Worm (Caenorhabditis elegans) whole organism, early embryonic: ENCODE data around the gene Y116F11B.8.

Experiments
- F13C5.2 ChIP-seq: sonication (generic microtip); optimal IDR thresholded peaks from 2 replicates; lab custom pipeline; 2017; ENCODE audit warnings: mild to moderate bottlenecking, missing genetic modification characterization, inconsistent platforms, missing compliant biosample characterization
- aly-1 ChIP-seq: sonication (generic microtip); optimal IDR thresholded peaks from 2 replicates; lab custom pipeline; 2016; ENCODE audit warnings: missing genetic modification characterization, missing compliant biosample characterization
- ama-1 ChIP-seq: fragments of 150-350 bp; optimal IDR thresholded peaks from 2 replicates; lab custom pipeline; 2014
- ceh-36 ChIP-seq: sonication (generic microtip); optimal IDR thresholded peaks from 2 replicates; lab custom pipeline; 2016; ENCODE audit warnings: missing genetic modification characterization, inconsistent platforms, missing compliant biosample characterization
- ets-7 ChIP-seq: sonication (generic microtip); optimal IDR thresholded peaks from 2 replicates; lab custom pipeline; 2016; ENCODE audit warnings: missing genotype, missing genetic modification characterization, missing compliant biosample characterization
- flt-1 ChIP-seq: fragments of 200-800 bp; sonication (Bioruptor generic); IDR thresholded peaks from 2 replicates; pipeline ENCODE4 v1.3.6; 2022; ENCODE audit warnings: missing genetic modification characterization, missing compliant biosample characterization
- hmbx-1 ChIP-seq: sonication (generic microtip); optimal IDR thresholded peaks from 2 replicates; lab custom pipeline; 2016; ENCODE audit warnings: mild to moderate bottlenecking, missing genetic modification characterization, missing compliant biosample characterization
- hmg-4 ChIP-seq: fragments of 200-800 bp; sonication (Bioruptor generic); optimal IDR thresholded peaks from 2 replicates; lab custom pipeline; 2018; ENCODE audit warnings: mild to moderate bottlenecking, missing genetic modification characterization, missing compliant biosample characterization
- pes-1 ChIP-seq: fragments of 200-800 bp; sonication (Bioruptor generic); IDR thresholded peaks from 2 replicates; pipeline ENCODE4 v1.3.6; 2022; ENCODE audit warnings: missing genetic modification reagents, missing genetic modification characterization, missing compliant biosample characterization
- scrt-1 ChIP-seq: fragments of 200-800 bp; sonication (Bioruptor generic); IDR thresholded peaks from 2 replicates; pipeline ENCODE4 v1.3.6; 2022; ENCODE audit warnings: missing genetic modification characterization, missing compliant biosample characterization
- sea-1 ChIP-seq: fragments of 200-800 bp; sonication (Bioruptor generic); conservative IDR thresholded peaks from 2 replicates; pipeline ENCODE4 v1.3.6; 2022; ENCODE audit warnings: missing genetic modification characterization, missing compliant biosample characterization
- tbx-11 ChIP-seq: fragments of 200-800 bp; sonication (Bioruptor generic); IDR thresholded peaks from 2 replicates; pipeline ENCODE4 v1.3.6; 2022; ENCODE audit warnings: missing genetic modification characterization, missing compliant biosample characterization
- tbx-37 ChIP-seq: fragments of 200-800 bp; sonication (Bioruptor generic); conservative IDR thresholded peaks from 2 replicates; pipeline ENCODE4 v1.3.6; 2022; ENCODE audit warnings: missing genetic modification reagents, missing genetic modification characterization, missing compliant biosample characterization

- TF ChIP-seq ama-1 (lab: Kevin White, UChicago) = no peak
- no peak for TF ChIP-seq ets-7 (tag; lab: Kevin White, UChicago)
- no peak for TF ChIP-seq tbx-37 (GFP tag; lab: Robert Waterston, UW)
- TF ChIP-seq ceh-36 (tag; lab: Kevin White, UChicago) = no peak
- no peak for TF ChIP-seq flt-1 (GFP tag; lab: Robert Waterston, UW)
- TF ChIP-seq aly-1 (tag; lab: Kevin White, UChicago) = no peak
- no peak for TF ChIP-seq F13C5.2 (tag; lab: Kevin White, UChicago)
- TF ChIP-seq tbx-11 (GFP tag; lab: Robert Waterston, UW) = no peak
- TF ChIP-seq hmbx-1 (tag; lab: Kevin White, UChicago) = no peak
- no peak for TF ChIP-seq pes-1 (GFP tag; lab: Robert Waterston, UW)
- TF ChIP-seq sea-1 (GFP tag; lab: Robert Waterston, UW) = no peak
- no peak for TF ChIP-seq hmg-4 (GFP tag; lab: Kevin White, UChicago)
- no peak for TF ChIP-seq scrt-1
Observed at ce11 chrV:19882916-19883315, 25.5 kb downstream of the Y116F11B.8 start, which contains the start of gene Y116F11B.13.
